Fruit fly (Drosophila melanogaster) whole organism, adult: ENCODE data around the gene CG33669.

Experiments used
- CG12768 ChIP-seq: fragments of 200-800 bp; sonication (Bioruptor generic); optimal IDR thresholded peaks from 2 replicates; lab custom pipeline; 2017; ENCODE audit warnings: missing biosample characterization, missing genetic modification characterization, mild to moderate bottlenecking, moderate library complexity, missing genetic modification reagents
- Hr96 ChIP-seq: fragments of 200-800 bp; sonication (Bioruptor generic); optimal IDR thresholded peaks from 2 replicates; lab custom pipeline; 2016; ENCODE audit warnings: missing biosample characterization, missing genetic modification characterization
- Mnt ChIP-seq: fragments of 200-800 bp; sonication (Bioruptor generic); optimal IDR thresholded peaks from 2 replicates; lab custom pipeline; 2016; ENCODE audit warnings: missing biosample characterization, mild to moderate bottlenecking, missing genetic modification characterization
- tj ChIP-seq: fragments of 200-800 bp; sonication (Bioruptor generic); optimal IDR thresholded peaks from 3 replicates; lab custom pipeline; 2017; ENCODE audit warnings: missing biosample characterization, mild to moderate bottlenecking, missing genetic modification characterization, moderate library complexity

DNA sequence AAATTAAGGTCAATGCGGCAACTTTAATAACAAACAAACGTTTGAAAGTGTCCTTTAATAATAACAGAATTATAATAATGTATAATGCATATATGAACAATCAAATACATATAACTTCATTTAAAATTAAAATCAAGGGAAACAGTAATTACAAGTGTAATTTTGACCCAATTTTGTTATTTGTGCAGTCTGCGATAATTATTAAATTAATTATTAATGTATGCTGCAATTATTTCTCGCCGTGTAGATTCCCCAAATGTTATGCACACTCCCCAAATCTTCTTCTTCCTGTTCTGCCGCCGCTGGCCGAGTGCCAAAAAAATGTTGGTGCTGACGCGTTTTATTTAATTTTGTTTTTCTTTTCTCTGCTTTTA, 46.3 kb downstream of the CG33669 start:
- TF ChIP-seq Hr96 (GFP tag; lab: Kevin White, UChicago) (no peak), CG12768 (GFP tag; lab: Kevin White, UChicago) (peak; percentile 54), tj (GFP tag; lab: Kevin White, UChicago) (peak; percentile 83), Mnt (GFP tag; lab: Kevin White, UChicago) (peak; percentile 15)
